Worm (Caenorhabditis elegans) whole organism, L3 larva: ENCODE data around the gene fbxb-15.

Source experiments
- R02D3.7 ChIP-seq: fragments of 150-350 bp; optimal IDR thresholded peaks from 2 replicates; lab custom pipeline; 2014; ENCODE audit warnings: missing biosample characterization, missing genetic modification characterization
- ama-1 ChIP-seq: fragments of 150-350 bp; optimal IDR thresholded peaks from 2 replicates; lab custom pipeline; 2018
- ceh-16 ChIP-seq: sonication (generic microtip); optimal IDR thresholded peaks from 2 replicates; lab custom pipeline; 2017; ENCODE audit warnings: missing biosample characterization, missing genetic modification characterization
- ceh-82 ChIP-seq: fragments of 150-350 bp; optimal IDR thresholded peaks from 2 replicates; lab custom pipeline; 2014; ENCODE audit warnings: missing biosample characterization, missing genetic modification characterization
- ceh-9 ChIP-seq: sonication (generic microtip); optimal IDR thresholded peaks from 2 replicates; lab custom pipeline; 2018; ENCODE audit warnings: missing biosample characterization, missing genetic modification characterization
- daf-12 ChIP-seq: fragments of 150-350 bp; optimal IDR thresholded peaks from 2 replicates; lab custom pipeline; 2014; ENCODE audit warnings: missing biosample characterization, missing genetic modification reagents, missing genetic modification characterization
- egl-5 ChIP-seq: fragments of 150-350 bp; optimal IDR thresholded peaks from 2 replicates; lab custom pipeline; 2017; ENCODE audit warnings: missing biosample characterization, missing genetic modification reagents, missing genetic modification characterization, inconsistent platforms
- elt-3 ChIP-seq, 3 experiments: fragments of 150-350 bp in 1 of 3; sonication (generic microtip) in 2 of 3; optimal IDR thresholded peaks; 2 replicates in 2 of 3; 4 replicates in 1 of 3; lab custom pipeline; 2014 to 2017; ENCODE audit warnings: missing biosample characterization in 3 of 3, missing genetic modification characterization in 3 of 3
- eor-1 ChIP-seq, 2 experiments: fragments of 150-350 bp; optimal IDR thresholded peaks; 2 replicates each; lab custom pipeline; 2014 to 2018; ENCODE audit warnings: missing biosample characterization in 2 of 2, missing genetic modification characterization in 2 of 2
- fkh-10 ChIP-seq: sonication (generic microtip); optimal IDR thresholded peaks from 2 replicates; lab custom pipeline; 2017; ENCODE audit warnings: missing biosample characterization, missing genetic modification reagents, missing genetic modification characterization
- fkh-2 ChIP-seq: fragments of 150-350 bp; optimal IDR thresholded peaks from 2 replicates; lab custom pipeline; 2014; ENCODE audit warnings: missing biosample characterization, missing genetic modification reagents, missing genetic modification characterization
- fos-1 ChIP-seq: fragments of 150-350 bp; optimal IDR thresholded peaks from 2 replicates; lab custom pipeline; 2014; ENCODE audit warnings: missing biosample characterization, missing genetic modification characterization
- hmg-11 ChIP-seq: sonication (generic microtip); optimal IDR thresholded peaks from 2 replicates; lab custom pipeline; 2016; ENCODE audit warnings: missing genetic modification characterization, missing compliant biosample characterization
- lin-15B ChIP-seq: fragments of 150-350 bp; optimal IDR thresholded peaks from 2 replicates; lab custom pipeline; 2014; ENCODE audit warnings: missing biosample characterization, missing genetic modification characterization
- lin-39 ChIP-seq: fragments of 150-350 bp; optimal IDR thresholded peaks from 2 replicates; lab custom pipeline; 2018; ENCODE audit warnings: missing biosample characterization, missing genetic modification reagents, missing genetic modification characterization
- lsy-12 ChIP-seq: sonication (generic microtip); optimal IDR thresholded peaks from 2 replicates; lab custom pipeline; 2016; ENCODE audit warnings: mild to moderate bottlenecking, missing genetic modification characterization, missing compliant biosample characterization
- mdl-1 ChIP-seq: fragments of 150-350 bp; optimal IDR thresholded peaks from 2 replicates; lab custom pipeline; 2014; ENCODE audit warnings: missing biosample characterization, missing genetic modification characterization
- mml-1 ChIP-seq: fragments of 150-350 bp; sonication (generic microtip); optimal IDR thresholded peaks from 3 replicates; lab custom pipeline; 2014; ENCODE audit warnings: missing biosample characterization, missing genetic modification characterization
- nfya-1 ChIP-seq: sonication (generic microtip); optimal IDR thresholded peaks from 2 replicates; lab custom pipeline; 2017; ENCODE audit warnings: missing genetic modification characterization, mild to moderate bottlenecking, missing compliant biosample characterization, antibody characterized with exemption, moderate library complexity; ENCODE audit not compliant: insufficient read depth
- nhr-12 ChIP-seq: fragments of 150-350 bp; optimal IDR thresholded peaks from 2 replicates; lab custom pipeline; 2014; ENCODE audit warnings: missing biosample characterization, missing genetic modification characterization
- nhr-23 ChIP-seq: fragments of 150-350 bp; optimal IDR thresholded peaks from 2 replicates; lab custom pipeline; 2014; ENCODE audit warnings: missing biosample characterization, missing genetic modification reagents, missing genetic modification characterization
- nhr-237 ChIP-seq: fragments of 150-350 bp; optimal IDR thresholded peaks from 2 replicates; lab custom pipeline; 2014; ENCODE audit warnings: missing biosample characterization, missing genetic modification characterization
- nhr-25 ChIP-seq: sonication (generic microtip); optimal IDR thresholded peaks from 2 replicates; lab custom pipeline; 2017; ENCODE audit warnings: missing biosample characterization, missing genetic modification characterization
- nhr-28 ChIP-seq: fragments of 150-350 bp; optimal IDR thresholded peaks from 2 replicates; lab custom pipeline; 2014; ENCODE audit warnings: missing biosample characterization, missing genetic modification characterization
- nhr-43 ChIP-seq: sonication (generic microtip); optimal IDR thresholded peaks from 2 replicates; lab custom pipeline; 2016; ENCODE audit warnings: mild to moderate bottlenecking, missing genetic modification characterization, missing compliant biosample characterization; ENCODE audit not compliant: poor library complexity, severe bottlenecking
- nhr-67 ChIP-seq: fragments of 150-350 bp; optimal IDR thresholded peaks from 2 replicates; lab custom pipeline; 2014; ENCODE audit warnings: missing biosample characterization, missing genetic modification characterization
- nhr-76 ChIP-seq: fragments of 150-350 bp; sonication (generic microtip); optimal IDR thresholded peaks from 5 replicates; lab custom pipeline; 2014; ENCODE audit warnings: missing biosample characterization, missing genetic modification characterization
- nhr-77 ChIP-seq: fragments of 150-350 bp; optimal IDR thresholded peaks from 2 replicates; lab custom pipeline; 2014; ENCODE audit warnings: missing biosample characterization, missing genetic modification characterization
- pha-4 ChIP-seq: fragments of 150-350 bp; optimal IDR thresholded peaks from 2 replicates; lab custom pipeline; 2014; ENCODE audit warnings: missing biosample characterization, missing genetic modification reagents, missing genetic modification characterization
- pqm-1 ChIP-seq: fragments of 150-350 bp; optimal IDR thresholded peaks from 2 replicates; lab custom pipeline; 2017; ENCODE audit warnings: missing biosample characterization, missing genetic modification characterization, inconsistent platforms
- sea-2 ChIP-seq: fragments of 150-350 bp; sonication (generic microtip); optimal IDR thresholded peaks from 4 replicates; lab custom pipeline; 2014; ENCODE audit warnings: missing biosample characterization, missing genetic modification reagents, missing genetic modification characterization
- unc-62 ChIP-seq: fragments of 150-350 bp; sonication (generic microtip); optimal IDR thresholded peaks from 4 replicates; lab custom pipeline; 2014; ENCODE audit warnings: missing biosample characterization, missing genetic modification reagents, missing genetic modification characterization
- zag-1 ChIP-seq: fragments of 150-350 bp; optimal IDR thresholded peaks from 2 replicates; lab custom pipeline; 2014; ENCODE audit warnings: missing biosample characterization, missing genetic modification characterization
- ztf-11 ChIP-seq: fragments of 150-350 bp; optimal IDR thresholded peaks from 2 replicates; lab custom pipeline; 2014; ENCODE audit warnings: missing biosample characterization, missing genetic modification characterization
- ztf-4 ChIP-seq: fragments of 150-350 bp; optimal IDR thresholded peaks from 2 replicates; lab custom pipeline; 2014; ENCODE audit warnings: missing biosample characterization, missing genetic modification characterization

Gene fbxb-15

DNA sequence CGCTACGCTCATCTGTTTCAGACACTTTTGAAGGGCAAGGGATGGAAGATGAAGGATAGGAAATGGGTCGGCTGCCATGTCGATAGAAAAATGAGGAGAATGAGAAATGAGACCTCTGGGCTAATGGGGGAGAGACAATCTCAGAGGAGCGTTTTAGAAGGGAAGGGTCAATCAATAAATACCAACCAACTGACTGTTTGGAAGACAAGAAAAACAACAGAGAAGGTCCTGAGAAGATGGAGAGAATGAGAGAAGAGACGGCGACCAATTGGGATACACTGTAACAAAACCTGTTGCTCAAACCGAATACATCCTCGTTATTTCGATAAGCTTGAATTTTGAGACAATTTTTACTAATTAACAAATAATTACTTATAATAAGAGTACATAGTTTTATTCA lies at the start of gene fbxb-15:
TSS of gene fbxb-15 (minus strand) at position 101 of the 400 bp plus-strand sequence.
- no peak for TF ChIP-seq zag-1 (tag; lab: Kevin White, UChicago)
- no peak for TF ChIP-seq nhr-237 (tag; lab: Kevin White, UChicago)
- TF ChIP-seq pqm-1 = no peak
- TF ChIP-seq nhr-12 (tag; lab: Kevin White, UChicago) = no peak
- no peak for TF ChIP-seq R02D3.7 (tag; lab: Kevin White, UChicago)
- no peak for TF ChIP-seq ztf-4 (tag; lab: Kevin White, UChicago)
- no peak for TF ChIP-seq nhr-23 (tag; lab: Kevin White, UChicago)
- no peak for TF ChIP-seq fkh-2
- no peak for TF ChIP-seq nhr-77
- TF ChIP-seq ama-1 (lab: Kevin White, UChicago) = no peak
- TF ChIP-seq nfya-1 (tag; lab: Kevin White, UChicago) = no peak
- no peak for TF ChIP-seq nhr-28
- TF ChIP-seq nhr-67 (tag; lab: Kevin White, UChicago) = no peak

ce11 chrII:1695861-1696260 lies 42.6 kb upstream of the fbxb-15 start, which contains the start of gene F58E1.13:
Gene F58E1.13 (minus strand): TSS chrII:1695872.
- TF ChIP-seq fkh-2 (no peak), nhr-43 (tag; lab: Kevin White, UChicago) (no peak), lin-15B (tag; lab: Kevin White, UChicago) (no peak), ceh-16 (tag; lab: Kevin White, UChicago) (no peak), hmg-11 (tag; lab: Kevin White, UChicago) (no peak), ztf-11 (tag; lab: Kevin White, UChicago) (no peak), ztf-4 (tag; lab: Kevin White, UChicago) (no peak), nhr-25 (tag; lab: Kevin White, UChicago) (no peak), nhr-77 (no peak), elt-3 (tag; optimal IDR thresholded peaks at IDR 0.05; lab: Kevin White, UChicago) (no peak), zag-1 (tag; lab: Kevin White, UChicago) (no peak), lsy-12 (no peak), unc-62 (no peak), eor-1 (tag; optimal IDR thresholded peaks at IDR 0.05; lab: Kevin White, UChicago) (no peak), egl-5 (tag; lab: Kevin White, UChicago) (no peak), ama-1 (lab: Kevin White, UChicago) (no peak), lin-39 (tag; lab: Kevin White, UChicago) (no peak), fos-1 (tag; lab: Kevin White, UChicago) (no peak), nhr-23 (tag; lab: Kevin White, UChicago) (no peak)

DNA sequence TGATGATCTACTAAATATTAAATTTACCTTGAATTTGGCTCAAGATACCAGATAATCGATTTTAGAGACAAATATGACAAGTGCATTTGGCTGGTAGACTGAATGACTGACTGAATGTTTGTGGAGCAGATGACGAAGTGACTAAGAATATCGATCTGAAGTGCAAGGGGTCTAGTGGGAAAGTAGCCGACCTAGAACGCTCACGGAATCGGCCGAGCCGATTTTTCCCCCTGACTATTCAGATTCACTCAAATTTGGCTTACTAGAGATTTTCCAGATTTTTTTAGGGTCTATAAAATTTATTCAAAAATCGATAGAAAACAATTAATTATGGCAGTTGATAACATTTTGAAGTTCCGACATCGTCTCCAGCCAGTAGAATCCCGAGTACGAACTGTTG lies 41.2 kb upstream of the fbxb-15 start, which contains the start of gene fbxc-26:
TSS of gene fbxc-26 (minus strand) at position 101 of the 400 bp plus-strand sequence.
- TF ChIP-seq nhr-23 (tag; lab: Kevin White, UChicago) = no peak
- no peak for TF ChIP-seq fos-1 (tag; lab: Kevin White, UChicago)
- TF ChIP-seq eor-1 (tag; optimal IDR thresholded peaks at IDR 0.05; lab: Kevin White, UChicago) = no peak
- TF ChIP-seq fkh-10 (GFP tag; lab: Kevin White, UChicago) = no peak
- TF ChIP-seq ceh-82 (tag; lab: Kevin White, UChicago) = no peak
- no peak for TF ChIP-seq elt-3 (tag; optimal IDR thresholded peaks at IDR 0.05; lab: Kevin White, UChicago)
- no peak for TF ChIP-seq nhr-25 (tag; lab: Kevin White, UChicago)
- no peak for TF ChIP-seq zag-1 (tag; lab: Kevin White, UChicago)
- no peak for TF ChIP-seq mml-1 (tag; lab: Kevin White, UChicago)
- TF ChIP-seq fkh-2 = no peak
- no peak for TF ChIP-seq unc-62
- no peak for TF ChIP-seq ceh-16 (tag; lab: Kevin White, UChicago)

- TF ChIP-seq daf-12 (tag; lab: Kevin White, UChicago) (no peak), ceh-9 (tag; lab: Kevin White, UChicago) (no peak), fkh-10 (GFP tag; lab: Kevin White, UChicago) (no peak), nfya-1 (tag; lab: Kevin White, UChicago) (no peak), sea-2 (GFP tag; lab: Kevin White, UChicago) (no peak), pha-4 (tag; lab: Kevin White, UChicago) (no peak), mdl-1 (no peak), lin-15B (tag; lab: Kevin White, UChicago) (no peak), fkh-2 (no peak), nhr-76 (tag; lab: Kevin White, UChicago) (no peak), lin-39 (tag; lab: Kevin White, UChicago) (no peak), ceh-82 (tag; lab: Kevin White, UChicago) (no peak), ztf-4 (tag; lab: Kevin White, UChicago) (no peak), nhr-28 (no peak), ztf-11 (tag; lab: Kevin White, UChicago) (no peak), nhr-43 (tag; lab: Kevin White, UChicago) (no peak)
- TF ChIP-seq, all 47 proteins: peak for 0
Observed at ce11 chrII:1692827-1693226, 39.5 kb upstream of the fbxb-15 start, which contains the start of gene fbxc-21. Gene fbxc-21 (minus strand): TSS chrII:1692927.
